Worm (Caenorhabditis elegans) whole organism, L3 larva: ENCODE data around the gene suds-3.

Source experiments
- R02D3.7 ChIP-seq: fragments of 150-350 bp; optimal IDR thresholded peaks from 2 replicates; lab custom pipeline; 2014; ENCODE audit warnings: missing biosample characterization, missing genetic modification characterization
- aly-2 ChIP-seq: fragments of 150-350 bp; optimal IDR thresholded peaks from 2 replicates; lab custom pipeline; 2014; ENCODE audit warnings: missing biosample characterization, missing genetic modification characterization
- ceh-16 ChIP-seq: sonication (generic microtip); optimal IDR thresholded peaks from 2 replicates; lab custom pipeline; 2017; ENCODE audit warnings: missing biosample characterization, missing genetic modification characterization
- ceh-28 ChIP-seq: fragments of 150-350 bp; optimal IDR thresholded peaks from 2 replicates; lab custom pipeline; 2014; ENCODE audit warnings: missing biosample characterization, missing genetic modification reagents, missing genetic modification characterization
- ceh-82 ChIP-seq: fragments of 150-350 bp; optimal IDR thresholded peaks from 2 replicates; lab custom pipeline; 2014; ENCODE audit warnings: missing biosample characterization, missing genetic modification characterization
- elt-1 ChIP-seq: fragments of 150-350 bp; optimal IDR thresholded peaks from 2 replicates; lab custom pipeline; 2014; ENCODE audit warnings: missing biosample characterization, missing genetic modification characterization
- elt-2 ChIP-seq: sonication (generic microtip); optimal IDR thresholded peaks from 2 replicates; lab custom pipeline; 2016; ENCODE audit warnings: missing genetic modification reagents, mild to moderate bottlenecking, missing genetic modification characterization, missing compliant biosample characterization
- elt-3 ChIP-seq, 3 experiments: fragments of 150-350 bp in 1 of 3; sonication (generic microtip) in 2 of 3; optimal IDR thresholded peaks; 2 replicates in 2 of 3; 4 replicates in 1 of 3; lab custom pipeline; 2014 to 2017; ENCODE audit warnings: missing biosample characterization in 3 of 3, missing genetic modification characterization in 3 of 3
- eor-1 ChIP-seq, 2 experiments: fragments of 150-350 bp; optimal IDR thresholded peaks; 2 replicates each; lab custom pipeline; 2014 to 2018; ENCODE audit warnings: missing biosample characterization in 2 of 2, missing genetic modification characterization in 2 of 2
- fkh-10 ChIP-seq: sonication (generic microtip); optimal IDR thresholded peaks from 2 replicates; lab custom pipeline; 2017; ENCODE audit warnings: missing biosample characterization, missing genetic modification reagents, missing genetic modification characterization
- fos-1 ChIP-seq: fragments of 150-350 bp; optimal IDR thresholded peaks from 2 replicates; lab custom pipeline; 2014; ENCODE audit warnings: missing biosample characterization, missing genetic modification characterization
- hmg-11 ChIP-seq: sonication (generic microtip); optimal IDR thresholded peaks from 2 replicates; lab custom pipeline; 2016; ENCODE audit warnings: missing genetic modification characterization, missing compliant biosample characterization
- lin-15B ChIP-seq: fragments of 150-350 bp; optimal IDR thresholded peaks from 2 replicates; lab custom pipeline; 2014; ENCODE audit warnings: missing biosample characterization, missing genetic modification characterization
- lin-39 ChIP-seq: fragments of 150-350 bp; optimal IDR thresholded peaks from 2 replicates; lab custom pipeline; 2018; ENCODE audit warnings: missing biosample characterization, missing genetic modification reagents, missing genetic modification characterization
- lsy-12 ChIP-seq: sonication (generic microtip); optimal IDR thresholded peaks from 2 replicates; lab custom pipeline; 2016; ENCODE audit warnings: mild to moderate bottlenecking, missing genetic modification characterization, missing compliant biosample characterization
- nfya-1 ChIP-seq: sonication (generic microtip); optimal IDR thresholded peaks from 2 replicates; lab custom pipeline; 2017; ENCODE audit warnings: missing genetic modification characterization, mild to moderate bottlenecking, missing compliant biosample characterization, antibody characterized with exemption, moderate library complexity; ENCODE audit not compliant: insufficient read depth
- nhr-11 ChIP-seq: fragments of 150-350 bp; optimal IDR thresholded peaks from 2 replicates; lab custom pipeline; 2014; ENCODE audit warnings: missing biosample characterization, missing genetic modification characterization
- nhr-23 ChIP-seq: fragments of 150-350 bp; optimal IDR thresholded peaks from 2 replicates; lab custom pipeline; 2014; ENCODE audit warnings: missing biosample characterization, missing genetic modification reagents, missing genetic modification characterization
- nhr-237 ChIP-seq: fragments of 150-350 bp; optimal IDR thresholded peaks from 2 replicates; lab custom pipeline; 2014; ENCODE audit warnings: missing biosample characterization, missing genetic modification characterization
- nhr-25 ChIP-seq: sonication (generic microtip); optimal IDR thresholded peaks from 2 replicates; lab custom pipeline; 2017; ENCODE audit warnings: missing biosample characterization, missing genetic modification characterization
- nhr-43 ChIP-seq: sonication (generic microtip); optimal IDR thresholded peaks from 2 replicates; lab custom pipeline; 2016; ENCODE audit warnings: mild to moderate bottlenecking, missing genetic modification characterization, missing compliant biosample characterization; ENCODE audit not compliant: poor library complexity, severe bottlenecking
- nhr-67 ChIP-seq: fragments of 150-350 bp; optimal IDR thresholded peaks from 2 replicates; lab custom pipeline; 2014; ENCODE audit warnings: missing biosample characterization, missing genetic modification characterization
- pha-4 ChIP-seq: fragments of 150-350 bp; optimal IDR thresholded peaks from 2 replicates; lab custom pipeline; 2014; ENCODE audit warnings: missing biosample characterization, missing genetic modification reagents, missing genetic modification characterization
- pqm-1 ChIP-seq: fragments of 150-350 bp; optimal IDR thresholded peaks from 2 replicates; lab custom pipeline; 2017; ENCODE audit warnings: missing biosample characterization, missing genetic modification characterization, inconsistent platforms
- sea-2 ChIP-seq: fragments of 150-350 bp; sonication (generic microtip); optimal IDR thresholded peaks from 4 replicates; lab custom pipeline; 2014; ENCODE audit warnings: missing biosample characterization, missing genetic modification reagents, missing genetic modification characterization
- skn-1 ChIP-seq: fragments of 150-350 bp; optimal IDR thresholded peaks from 2 replicates; lab custom pipeline; 2014; ENCODE audit warnings: missing biosample characterization, missing genetic modification characterization
- snpc-4 ChIP-seq: fragments of 150-350 bp; optimal IDR thresholded peaks from 2 replicates; lab custom pipeline; 2014; ENCODE audit warnings: missing biosample characterization, missing genetic modification characterization
- tbx-2 ChIP-seq: sonication (generic microtip); optimal IDR thresholded peaks from 2 replicates; lab custom pipeline; 2016; ENCODE audit warnings: mild to moderate bottlenecking, missing genetic modification characterization, missing compliant biosample characterization
- unc-39 ChIP-seq: sonication (generic microtip); optimal IDR thresholded peaks from 4 replicates; lab custom pipeline; 2017; ENCODE audit warnings: missing biosample characterization, missing genetic modification characterization
- unc-62 ChIP-seq: fragments of 150-350 bp; sonication (generic microtip); optimal IDR thresholded peaks from 4 replicates; lab custom pipeline; 2014; ENCODE audit warnings: missing biosample characterization, missing genetic modification reagents, missing genetic modification characterization
- zag-1 ChIP-seq: fragments of 150-350 bp; optimal IDR thresholded peaks from 2 replicates; lab custom pipeline; 2014; ENCODE audit warnings: missing biosample characterization, missing genetic modification characterization
- ztf-11 ChIP-seq: fragments of 150-350 bp; optimal IDR thresholded peaks from 2 replicates; lab custom pipeline; 2014; ENCODE audit warnings: missing biosample characterization, missing genetic modification characterization
- ztf-4 ChIP-seq: fragments of 150-350 bp; optimal IDR thresholded peaks from 2 replicates; lab custom pipeline; 2014; ENCODE audit warnings: missing biosample characterization, missing genetic modification characterization

The suds-3 gene

ce11 chrV:9974264-9974663 lies 43.4 kb downstream of the suds-3 start:
- TF ChIP-seq lin-39 (tag; lab: Kevin White, UChicago) (peak; percentile 1), nfya-1 (peak; percentile 46), nhr-43 (no peak), ztf-11 (tag; lab: Kevin White, UChicago) (no peak), fkh-10 (GFP tag; lab: Kevin White, UChicago) (peak; percentile 72)
- TF ChIP-seq, all 47 proteins: peak for 3

ce11 chrV:9976138-9976537 lies 45.3 kb downstream of the suds-3 start, which contains the start of gene unc-41:
TSS of gene unc-41 (minus strand) at chrV:9976238.
- TF ChIP-seq nhr-25 (no peak), ztf-4 (no peak), nhr-237 (no peak)

DNA sequence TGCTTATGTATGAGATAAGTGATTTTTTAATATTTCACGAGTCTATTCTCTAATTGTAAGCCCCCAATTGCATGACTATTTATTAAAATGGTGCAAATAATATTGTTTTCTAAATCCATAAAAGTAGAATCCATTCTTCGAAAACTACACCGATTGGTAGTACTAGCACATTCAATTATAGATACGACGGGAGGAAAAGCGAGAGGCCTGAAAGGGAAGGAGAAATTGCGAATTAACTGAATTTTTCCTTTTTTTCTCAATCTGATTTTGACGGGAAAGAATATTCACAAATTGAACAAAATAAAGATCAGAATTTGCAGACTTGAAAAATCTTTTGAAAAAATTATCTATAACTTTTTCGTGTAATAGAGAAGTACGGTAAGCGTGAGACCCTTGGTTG lies 46.4 kb downstream of the suds-3 start:
- TF ChIP-seq nfya-1: no peak
- peak; percentile 62 for TF ChIP-seq fkh-10 (GFP tag; lab: Kevin White, UChicago)
- TF ChIP-seq, all 47 proteins: peak for 1

ce11 chrV:9978425-9978824 lies 47.6 kb downstream of the suds-3 start:
- TF ChIP-seq elt-3 (tag; optimal IDR thresholded peaks at IDR 0.05; lab: Kevin White, UChicago): no peak
- TF ChIP-seq nhr-11 (tag; lab: Kevin White, UChicago): no peak
- no peak for TF ChIP-seq skn-1 (tag; lab: Kevin White, UChicago)
- no peak for TF ChIP-seq unc-39 (tag; lab: Kevin White, UChicago)
- no peak for TF ChIP-seq eor-1 (tag; optimal IDR thresholded peaks at IDR 0.05; lab: Kevin White, UChicago)
- TF ChIP-seq nfya-1: peak; percentile 60
- no peak for TF ChIP-seq zag-1 (tag; lab: Kevin White, UChicago)
- TF ChIP-seq lsy-12 (tag; lab: Kevin White, UChicago): no peak
- no peak for TF ChIP-seq nhr-43
- TF ChIP-seq ceh-82: no peak
- no peak for TF ChIP-seq fkh-10 (GFP tag; lab: Kevin White, UChicago)
- TF ChIP-seq elt-1 (tag; lab: Kevin White, UChicago): no peak
- no peak for TF ChIP-seq nhr-67 (tag; lab: Kevin White, UChicago)
- peak; percentile 48 for TF ChIP-seq hmg-11 (tag; lab: Kevin White, UChicago)
- no peak for TF ChIP-seq ceh-28 (tag; lab: Kevin White, UChicago)
- TF ChIP-seq ztf-11 (tag; lab: Kevin White, UChicago): no peak
- TF ChIP-seq pqm-1 (tag; lab: Kevin White, UChicago): no peak
- TF ChIP-seq pha-4 (tag; lab: Kevin White, UChicago): no peak
- no peak for TF ChIP-seq fos-1 (tag; lab: Kevin White, UChicago)
- no peak for TF ChIP-seq elt-2 (tag; lab: Kevin White, UChicago)
- TF ChIP-seq sea-2 (GFP tag; lab: Kevin White, UChicago): no peak
- TF ChIP-seq snpc-4 (tag; lab: Kevin White, UChicago): peak; percentile 5
- TF ChIP-seq lin-39 (tag; lab: Kevin White, UChicago): peak; percentile 59
- TF ChIP-seq unc-62: no peak
- no peak for TF ChIP-seq ztf-4
- TF ChIP-seq aly-2 (tag; lab: Kevin White, UChicago): no peak
- no peak for TF ChIP-seq ceh-16 (tag; lab: Kevin White, UChicago)
- no peak for TF ChIP-seq nhr-23 (tag; lab: Kevin White, UChicago)
- TF ChIP-seq tbx-2 (tag; lab: Kevin White, UChicago): no peak

DNA sequence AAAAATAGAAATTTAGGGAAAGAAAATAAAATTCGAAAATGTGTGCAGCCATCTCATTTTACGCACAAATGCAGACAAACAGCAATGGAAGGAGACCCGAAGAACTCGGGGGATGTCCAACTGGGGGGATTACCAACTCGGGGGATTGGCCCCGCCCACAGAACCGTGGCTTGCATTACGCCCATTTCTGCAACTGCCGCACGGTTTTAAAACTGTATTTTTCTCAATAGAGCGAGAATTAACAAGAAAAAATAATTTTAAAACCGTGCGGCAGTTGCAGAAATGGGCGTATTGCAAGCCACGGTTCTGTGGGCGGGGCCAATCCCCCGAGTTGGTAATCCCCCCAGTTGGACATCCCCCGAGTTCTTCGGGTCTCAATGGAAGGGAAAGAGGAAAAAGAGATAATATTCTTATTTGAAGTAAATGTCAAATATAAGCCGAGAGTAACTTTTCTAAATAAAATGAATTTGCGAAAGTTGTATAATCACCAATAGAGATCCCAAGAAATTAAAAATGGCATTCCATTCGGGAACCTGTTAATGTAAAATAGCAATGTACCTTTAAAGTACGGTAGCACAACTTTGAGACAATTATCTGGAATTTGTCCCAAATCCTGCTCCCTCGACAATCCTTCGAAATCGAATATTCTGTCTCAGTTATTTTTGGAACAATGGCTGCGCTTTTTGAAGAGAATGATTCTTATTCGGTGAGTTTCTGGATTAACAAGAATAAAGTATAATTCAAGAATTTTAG lies 50.1 kb downstream of the suds-3 start, which contains the start of the genes ruvb-1 and tofu-1:
ruvb-1 (minus strand) TSS at position 72 of the 753 bp plus-strand sequence.
tofu-1 (plus strand) TSS at position 417 of the 753 bp plus-strand sequence.
- TF ChIP-seq elt-2 (tag; lab: Kevin White, UChicago) (peak; percentile 47), nhr-43 (peak; percentile 70), ceh-28 (tag; lab: Kevin White, UChicago) (peak; percentile 43), hmg-11 (tag; lab: Kevin White, UChicago) (peak; percentile 53), tbx-2 (tag; lab: Kevin White, UChicago) (peak; percentile 48), nfya-1 (peak; percentile 59), lin-39 (tag; lab: Kevin White, UChicago) (peak; percentile 31), lin-15B (tag; lab: Kevin White, UChicago) (peak; percentile 47), lsy-12 (tag; lab: Kevin White, UChicago) (peak; percentile 43), nhr-25 (peak; percentile 56), nhr-23 (tag; lab: Kevin White, UChicago) (peak; percentile 75), R02D3.7 (tag; lab: Kevin White, UChicago) (peak; percentile 19)
